Worm (Caenorhabditis elegans) whole organism, L1 larva: ENCODE measurements around the gene nono-1.

ENCODE experiments used
- blmp-1 ChIP-seq: fragments of 150-350 bp; optimal IDR thresholded peaks from 2 replicates; lab custom pipeline; 2014; ENCODE audit warnings: missing biosample characterization, missing genetic modification characterization
- ceh-82 ChIP-seq, 3 experiments: fragments of 150-350 bp in 1 of 3; sonication (generic microtip) in 2 of 3; optimal IDR thresholded peaks; 2 replicates each; lab custom pipeline; 2014 to 2017; ENCODE audit warnings: missing biosample characterization in 3 of 3, missing genetic modification characterization in 3 of 3
- dpl-1 ChIP-seq, 3 experiments: fragments of 150-350 bp in 2 of 3; sonication (generic microtip) in 1 of 3; optimal IDR thresholded peaks; 2 replicates each; lab custom pipeline; 2014 to 2017; ENCODE audit warnings: missing biosample characterization in 3 of 3, missing genetic modification characterization in 3 of 3, missing genetic modification reagents in 3 of 3
- efl-1 ChIP-seq, 4 experiments: fragments of 150-350 bp; optimal IDR thresholded peaks in 3 of 4; peaks in 1 of 4; 1 replicate in 1 of 4; 2 replicates in 3 of 4; lab custom pipeline; 2014; ENCODE audit warnings: missing biosample characterization in 2 of 4, missing genetic modification characterization in 2 of 4, missing genetic modification reagents in 2 of 4
- elt-3 ChIP-seq, 6 experiments: fragments of 150-350 bp in 1 of 6; sonication (generic microtip); optimal IDR thresholded peaks; 2 replicates each; lab custom pipeline; 2017 to 2018; ENCODE audit warnings: missing biosample characterization in 6 of 6, missing genetic modification characterization in 6 of 6, inconsistent platforms in 1 of 6
- fkh-10 ChIP-seq: sonication (generic microtip); optimal IDR thresholded peaks from 2 replicates; lab custom pipeline; 2017; ENCODE audit warnings: missing biosample characterization, missing genetic modification reagents, missing genetic modification characterization
- fos-1 ChIP-seq: fragments of 150-350 bp; optimal IDR thresholded peaks from 2 replicates; lab custom pipeline; 2014; ENCODE audit warnings: missing biosample characterization, missing genetic modification characterization
- pag-3 ChIP-seq: sonication (generic microtip); optimal IDR thresholded peaks from 2 replicates; lab custom pipeline; 2017; ENCODE audit warnings: missing genetic modification characterization, mild to moderate bottlenecking, missing compliant biosample characterization, antibody characterized with exemption, borderline replicate concordance; ENCODE audit not compliant: insufficient read depth
- pqm-1 ChIP-seq: sonication (generic microtip); optimal IDR thresholded peaks from 3 replicates; lab custom pipeline; 2017; ENCODE audit warnings: missing biosample characterization, missing genetic modification characterization
- snu-23 ChIP-seq: sonication (generic microtip); optimal IDR thresholded peaks from 2 replicates; lab custom pipeline; 2016; ENCODE audit warnings: missing genetic modification characterization, missing compliant biosample characterization
- sox-4 ChIP-seq: sonication (generic microtip); optimal IDR thresholded peaks from 2 replicates; lab custom pipeline; 2016; ENCODE audit warnings: missing genetic modification characterization, missing compliant biosample characterization
- unc-62 ChIP-seq: fragments of 150-350 bp; optimal IDR thresholded peaks from 2 replicates; lab custom pipeline; 2014; ENCODE audit warnings: missing biosample characterization, missing genetic modification reagents, missing genetic modification characterization
- zag-1 ChIP-seq: fragments of 150-350 bp; optimal IDR thresholded peaks from 2 replicates; lab custom pipeline; 2014; ENCODE audit warnings: missing biosample characterization, missing genetic modification characterization
- ztf-11 ChIP-seq, 2 experiments: sonication (generic microtip); optimal IDR thresholded peaks; 2 replicates each; lab custom pipeline; 2016 to 2017; ENCODE audit warnings: missing genetic modification characterization in 2 of 2, missing biosample characterization in 1 of 2, missing compliant biosample characterization in 1 of 2

- TF ChIP-seq pqm-1 (tag; lab: Kevin White, UChicago) (no peak), dpl-1 (GFP tag; optimal IDR thresholded peaks at IDR 0.05; lab: Kevin White, UChicago) (no peak), efl-1 (optimal IDR thresholded peaks at IDR 0.05; lab: Kevin White, UChicago) (peak in 1 of 2 experiments; percentile 24), efl-1 (GFP tag; optimal IDR thresholded peaks at IDR 0.05 in 1 of 2; lab: Kevin White, UChicago) (peak in 1 of 2 experiments; percentile 92), unc-62 (GFP tag; lab: Kevin White, UChicago) (no peak), zag-1 (tag; lab: Kevin White, UChicago) (no peak), fkh-10 (GFP tag; lab: Kevin White, UChicago) (no peak), ceh-82 (tag; optimal IDR thresholded peaks at IDR 0.05; lab: Kevin White, UChicago) (no peak), sox-4 (tag; lab: Kevin White, UChicago) (no peak), blmp-1 (tag; lab: Kevin White, UChicago) (no peak), fos-1 (tag; lab: Kevin White, UChicago) (no peak), snu-23 (peak; percentile 27), elt-3 (tag; optimal IDR thresholded peaks at IDR 0.05; lab: Kevin White, UChicago) (no peak), pag-3 (tag; lab: Kevin White, UChicago) (no peak), ztf-11 (tag; optimal IDR thresholded peaks at IDR 0.05; lab: Kevin White, UChicago) (peak in 1 of 2 experiments; percentile 19)
Measured at ce11 chrIII:5943368-5944180, 14.5 kb downstream of the nono-1 start.
